Fruit fly (Drosophila melanogaster): ENCODE results near the gene Tbc1d8-9.
A peak's percentile ranks its signal among the peaks of the same experiment; 100 is the strongest.

The Tbc1d8-9 gene

DNA sequence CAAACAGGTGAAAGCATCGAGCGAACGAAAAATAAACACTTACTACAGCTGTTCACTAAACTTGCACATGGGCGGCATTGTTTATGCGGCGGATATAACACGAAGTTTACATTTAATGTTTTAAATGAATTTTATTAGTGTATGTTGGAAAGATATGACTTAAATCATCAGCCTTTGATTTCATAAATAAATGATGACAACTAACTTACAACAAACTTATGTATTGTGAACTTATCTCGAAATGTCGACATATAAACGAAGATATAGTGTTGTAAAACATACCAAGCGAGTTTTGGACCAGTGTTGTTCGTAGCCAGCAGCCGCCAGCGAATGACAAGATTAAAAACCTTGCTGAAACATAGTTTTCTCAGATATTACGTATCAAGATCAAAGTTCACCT is 39.1 kb downstream of the Tbc1d8-9 start, which contains the start of the genes CG11309 and CG7632 (continued):
- TF ChIP-seq CG8281 (tag; optimal IDR thresholded peaks at IDR 0.05): peak; percentile 95
- TF ChIP-seq CG13123 (GFP tag; optimal IDR thresholded peaks at IDR 0.05): peak; percentile 97
- TF ChIP-seq hbn (GFP tag; IDR thresholded peaks at IDR 0.05; ENCODE audit: partially characterized antibody): peak; percentile 36; the same call in 1 of the 2 replicates
- peak; percentile 97 for TF ChIP-seq Atf-2 (GFP tag; optimal IDR thresholded peaks at IDR 0.05)
- no peak for TF ChIP-seq pita (GFP tag; optimal IDR thresholded peaks at IDR 0.05)
- peak; percentile 89 for TF ChIP-seq CG14667 (GFP tag; IDR thresholded peaks at IDR 0.05)
- TF ChIP-seq Asciz (GFP tag; optimal IDR thresholded peaks at IDR 0.05): peak; percentile 100
- peak; percentile 97 for TF ChIP-seq pnt (GFP tag; optimal IDR thresholded peaks at IDR 0.05)
- TF ChIP-seq Taf1 (GFP tag; IDR thresholded peaks at IDR 0.05): peak; percentile 96
- peak; percentile 99 for TF ChIP-seq CG13894 (tag; optimal IDR thresholded peaks at IDR 0.05)
- TF ChIP-seq CG32772 (GFP tag; IDR thresholded peaks at IDR 0.05): peak; percentile 93
- peak; percentile 98 for TF ChIP-seq Lhr (GFP tag; optimal IDR thresholded peaks at IDR 0.05)
- TF ChIP-seq CG7963 (GFP tag; IDR thresholded peaks at IDR 0.05; ENCODE audit: partially characterized antibody): no peak
- TF ChIP-seq CG11085 (GFP tag; IDR thresholded peaks at IDR 0.05): peak; percentile 89
- TF ChIP-seq pros (GFP tag; optimal IDR thresholded peaks at IDR 0.05): peak; percentile 97
- peak; percentile 99 for TF ChIP-seq Fer2 (tag; optimal IDR thresholded peaks at IDR 0.05)
- no peak for TF ChIP-seq CG8478 (optimal IDR thresholded peaks at IDR 0.05)
- TF ChIP-seq exex (tag; optimal IDR thresholded peaks at IDR 0.05): peak; percentile 98
- TF ChIP-seq yki (optimal IDR thresholded peaks at IDR 0.05): peak; percentile 57
- TF ChIP-seq zf30C (GFP tag; optimal IDR thresholded peaks at IDR 0.05): peak; percentile 79
- peak; percentile 10; the same call in 1 of the 3 replicates for TF ChIP-seq CG16813 (GFP tag; IDR thresholded peaks at IDR 0.05; ENCODE audit: partially characterized antibody)
- peak; percentile 87 for TF ChIP-seq bigmax (GFP tag; optimal IDR thresholded peaks at IDR 0.05)
- TF ChIP-seq Ets65A (GFP tag): peak; percentile 100
- TF ChIP-seq Hmx (GFP tag; optimal IDR thresholded peaks at IDR 0.05): peak; percentile 96
- peak; percentile 99 for TF ChIP-seq oc (tag; optimal IDR thresholded peaks at IDR 0.05)
- peak; percentile 92 for TF ChIP-seq CG16815 (GFP tag; optimal IDR thresholded peaks at IDR 0.05)
- TF ChIP-seq PHDP (tag; optimal IDR thresholded peaks at IDR 0.05): peak; percentile 100
- TF ChIP-seq CG1529 (GFP tag; optimal IDR thresholded peaks at IDR 0.05): peak; percentile 99
- peak; percentile 97 for TF ChIP-seq NFAT (GFP tag; IDR thresholded peaks at IDR 0.05)
- TF ChIP-seq her (GFP tag; optimal IDR thresholded peaks at IDR 0.05): peak; percentile 97
- TF ChIP-seq Mes4 (GFP tag; optimal IDR thresholded peaks at IDR 0.05): peak; percentile 98
- TF ChIP-seq corto (GFP tag; optimal IDR thresholded peaks at IDR 0.05): peak; percentile 99
- TF ChIP-seq CG31388 (GFP tag; optimal IDR thresholded peaks at IDR 0.05): peak; percentile 95
- peak; percentile 99 for TF ChIP-seq Xbp1 (GFP tag; optimal IDR thresholded peaks at IDR 0.05)
- TF ChIP-seq CG10979 (tag; optimal IDR thresholded peaks at IDR 0.05): peak; percentile 100
- peak; percentile 98 for TF ChIP-seq btn (GFP tag; optimal IDR thresholded peaks at IDR 0.05)
- peak; percentile 100 for TF ChIP-seq Spps (tag; optimal IDR thresholded peaks at IDR 0.05)
- peak; percentile 96 for TF ChIP-seq C15 (GFP tag; IDR thresholded peaks at IDR 0.05)
- TF ChIP-seq nerfin-1 (tag; optimal IDR thresholded peaks at IDR 0.05): peak; percentile 100
- no peak for TF ChIP-seq fru (optimal IDR thresholded peaks at IDR 0.05)
- TF ChIP-seq CG12744 (GFP tag; optimal IDR thresholded peaks at IDR 0.05): peak; percentile 99
- no peak for TF ChIP-seq cad (GFP tag; optimal IDR thresholded peaks at IDR 0.05)
- peak; percentile 97 for TF ChIP-seq CG11247 (GFP tag; IDR thresholded peaks at IDR 0.05)
- peak; percentile 100 for TF ChIP-seq CG12659 (GFP tag; optimal IDR thresholded peaks at IDR 0.05)
- peak; percentile 73 for TF ChIP-seq CG13287 (GFP tag; IDR thresholded peaks at IDR 0.05; ENCODE audit: partially characterized antibody)
- TF ChIP-seq CG7357 (GFP tag; IDR thresholded peaks at IDR 0.05): peak; percentile 85
- no peak for TF ChIP-seq HLH4C (GFP tag; IDR thresholded peaks at IDR 0.05; ENCODE audit: partially characterized antibody)
- peak; percentile 98 for TF ChIP-seq cwo (GFP tag; optimal IDR thresholded peaks at IDR 0.05)
- peak; percentile 94 for TF ChIP-seq CG30431 (GFP tag; optimal IDR thresholded peaks at IDR 0.05)
- peak; percentile 98 for TF ChIP-seq CG7786 (GFP tag; optimal IDR thresholded peaks at IDR 0.05)
- peak; percentile 95 for TF ChIP-seq CG8359 (GFP tag; optimal IDR thresholded peaks at IDR 0.05; ENCODE audit: borderline replicate concordance)
